Fruit fly (Drosophila melanogaster) whole organism, embryonic: Measurements from ENCODE around the gene yps.
A peak's percentile ranks its signal among the peaks of the same experiment; 100 is the strongest.

Experiments
- Atf3 ChIP-seq: fragments of 200-800 bp; sonication (Bioruptor generic); optimal IDR thresholded peaks from 3 replicates; lab custom pipeline; 2016; ENCODE audit warnings: missing biosample characterization, missing genetic modification characterization
- Bgb ChIP-seq: fragments of 200-800 bp; sonication (Bioruptor generic); IDR thresholded peaks from 2 replicates; pipeline ENCODE4 v1.3.6; 2022; ENCODE audit warnings: missing biosample characterization, missing genetic modification characterization; ENCODE audit not compliant: partially characterized antibody
- Blimp-1 ChIP-seq: fragments of 200-800 bp; sonication (Bioruptor generic); optimal IDR thresholded peaks from 3 replicates; lab custom pipeline; 2018; ENCODE audit warnings: missing biosample characterization, missing genetic modification characterization, mild to moderate bottlenecking, moderate library complexity, missing genetic modification reagents
- CG14014 ChIP-seq: fragments of 200-800 bp; sonication (Bioruptor generic); IDR thresholded peaks from 2 replicates; pipeline ENCODE4 v1.3.6; 2022; ENCODE audit warnings: missing biosample characterization, missing genetic modification characterization
- CG15514 ChIP-seq: fragments of 200-800 bp; sonication (Bioruptor generic); optimal IDR thresholded peaks from 3 replicates; lab custom pipeline; 2017; ENCODE audit warnings: missing biosample characterization, missing genetic modification characterization, mild to moderate bottlenecking, moderate library complexity, missing genetic modification reagents
- CG17361 ChIP-seq: fragments of 200-800 bp; sonication (Bioruptor generic); IDR thresholded peaks from 3 replicates; pipeline ENCODE4 v1.3.6; 2022; ENCODE audit warnings: missing biosample characterization, missing genetic modification characterization
- CG2129 ChIP-seq: fragments of 200-800 bp; sonication (Bioruptor generic); IDR thresholded peaks from 2 replicates; pipeline ENCODE4 v1.3.6; 2022; ENCODE audit warnings: missing biosample characterization, missing genetic modification characterization; ENCODE audit not compliant: partially characterized antibody
- CG2712 ChIP-seq: fragments of 200-800 bp; optimal IDR thresholded peaks from 3 replicates; lab custom pipeline; 2019; ENCODE audit warnings: missing biosample characterization, mild to moderate bottlenecking, missing genetic modification characterization, moderate library complexity
- CG32532 ChIP-seq: fragments of 200-800 bp; sonication (Bioruptor generic); IDR thresholded peaks from 2 replicates; pipeline ENCODE4 v1.3.6; 2022; ENCODE audit warnings: missing biosample characterization, missing genetic modification characterization
- CG4328 ChIP-seq: fragments of 200-800 bp; sonication (Bioruptor generic); optimal IDR thresholded peaks from 3 replicates; lab custom pipeline; 2017; ENCODE audit warnings: missing biosample characterization, missing genetic modification reagents, missing genetic modification characterization
- CG4360 ChIP-seq: fragments of 200-800 bp; sonication (Bioruptor generic); IDR thresholded peaks from 2 replicates; pipeline ENCODE4 v1.3.6; 2022; ENCODE audit warnings: missing biosample characterization, missing genetic modification characterization
- CG4617 ChIP-seq: fragments of 200-800 bp; sonication (Bioruptor generic); optimal IDR thresholded peaks from 3 replicates; lab custom pipeline; 2016; ENCODE audit warnings: missing biosample characterization, missing genetic modification characterization, borderline replicate concordance
- CG6654 ChIP-seq: fragments of 200-800 bp; sonication (Bioruptor generic); optimal IDR thresholded peaks from 2 replicates; lab custom pipeline; 2017; ENCODE audit warnings: missing biosample characterization, mild to moderate bottlenecking, missing genetic modification characterization
- CG6683 ChIP-seq: fragments of 200-800 bp; sonication (Bioruptor generic); optimal IDR thresholded peaks from 2 replicates; lab custom pipeline; 2017; ENCODE audit warnings: missing biosample characterization, mild to moderate bottlenecking, missing genetic modification characterization, missing genetic modification reagents
- CG6689 ChIP-seq: fragments of 200-800 bp; sonication (Bioruptor generic); IDR thresholded peaks from 2 replicates; pipeline ENCODE4 v1.3.6; 2022; ENCODE audit warnings: missing biosample characterization, missing genetic modification characterization
- CG7556 ChIP-seq: fragments of 200-800 bp; sonication (Bioruptor generic); optimal IDR thresholded peaks from 2 replicates; lab custom pipeline; 2017; ENCODE audit warnings: missing biosample characterization, mild to moderate bottlenecking, missing genetic modification characterization
- CG7786 ChIP-seq: fragments of 200-800 bp; sonication (Bioruptor generic); optimal IDR thresholded peaks from 2 replicates; lab custom pipeline; 2016; ENCODE audit warnings: missing biosample characterization, missing genetic modification characterization
- CG9215 ChIP-seq: fragments of 200-800 bp; sonication (Bioruptor generic); IDR thresholded peaks from 2 replicates; pipeline ENCODE4 v1.3.6; 2022; ENCODE audit warnings: missing biosample characterization, missing genetic modification characterization
- Camta ChIP-seq: fragments of 200-800 bp; sonication (Bioruptor generic); optimal IDR thresholded peaks from 2 replicates; lab custom pipeline; 2016; ENCODE audit warnings: missing biosample characterization, missing genetic modification characterization
- D19B ChIP-seq: fragments of 200-800 bp; sonication (Bioruptor generic); optimal IDR thresholded peaks from 2 replicates; lab custom pipeline; 2017; ENCODE audit warnings: missing biosample characterization, mild to moderate bottlenecking, missing genetic modification characterization
- Doc2 ChIP-seq: fragments of 200-800 bp; sonication (Bioruptor generic); IDR thresholded peaks from 2 replicates; pipeline ENCODE4 v1.3.6; 2022; ENCODE audit warnings: missing biosample characterization, missing genetic modification characterization
- Elba2 ChIP-seq: fragments of 200-800 bp; sonication (Bioruptor generic); optimal IDR thresholded peaks from 3 replicates; lab custom pipeline; 2016; ENCODE audit warnings: missing biosample characterization, missing genetic modification characterization
- H15 ChIP-seq: fragments of 200-800 bp; sonication (Bioruptor generic); IDR thresholded peaks from 3 replicates; pipeline ENCODE4 v1.3.6; 2022; ENCODE audit warnings: missing biosample characterization, missing genetic modification characterization
- HmgD ChIP-seq: fragments of 200-800 bp; sonication (Bioruptor generic); optimal IDR thresholded peaks from 3 replicates; lab custom pipeline; 2016; ENCODE audit warnings: missing biosample characterization, missing genetic modification characterization
- Hr51 ChIP-seq, 2 experiments: fragments of 200-800 bp; sonication (Bioruptor generic); optimal IDR thresholded peaks; 2 replicates in 1 of 2; 3 replicates in 1 of 2; lab custom pipeline; 2016 to 2018; ENCODE audit warnings: missing biosample characterization in 2 of 2, missing genetic modification characterization in 2 of 2, mild to moderate bottlenecking in 1 of 2, moderate library complexity in 1 of 2
- Oaz ChIP-seq: fragments of 200-800 bp; sonication (Bioruptor generic); IDR thresholded peaks from 2 replicates; pipeline ENCODE4 v1.3.6; 2022; ENCODE audit warnings: missing biosample characterization, missing genetic modification characterization
- Ptx1 ChIP-seq: fragments of 200-800 bp; sonication (Bioruptor generic); IDR thresholded peaks from 2 replicates; pipeline ENCODE4 v1.3.6; 2022; ENCODE audit warnings: missing biosample characterization, missing genetic modification characterization
- Rfx ChIP-seq: fragments of 200-800 bp; sonication (Bioruptor generic); IDR thresholded peaks from 2 replicates; pipeline ENCODE4 v1.3.6; 2022; ENCODE audit warnings: missing biosample characterization, missing genetic modification characterization
- Side ChIP-seq: fragments of 200-800 bp; sonication (Bioruptor generic); optimal IDR thresholded peaks from 2 replicates; lab custom pipeline; 2016; ENCODE audit warnings: missing biosample characterization, missing genetic modification characterization
- Spps ChIP-seq: fragments of 200-800 bp; sonication (Bioruptor generic); optimal IDR thresholded peaks from 2 replicates; lab custom pipeline; 2018; ENCODE audit warnings: missing biosample characterization, mild to moderate bottlenecking, missing genetic modification characterization
- Taf1 ChIP-seq: fragments of 200-800 bp; sonication (Bioruptor generic); IDR thresholded peaks from 2 replicates; pipeline ENCODE4 v1.3.6; 2022; ENCODE audit warnings: missing biosample characterization, missing genetic modification characterization
- Usf ChIP-seq: fragments of 200-800 bp; sonication (Bioruptor generic); optimal IDR thresholded peaks from 2 replicates; lab custom pipeline; 2017; ENCODE audit warnings: missing genotype, missing biosample characterization, missing genetic modification characterization
- amos ChIP-seq: fragments of 200-800 bp; sonication (Bioruptor generic); IDR thresholded peaks from 2 replicates; pipeline ENCODE4 v1.3.6; 2022; ENCODE audit warnings: missing biosample characterization, missing genetic modification characterization; ENCODE audit not compliant: partially characterized antibody
- chm ChIP-seq: fragments of 200-800 bp; sonication (Bioruptor generic); IDR thresholded peaks from 2 replicates; pipeline ENCODE4 v1.3.6; 2022; ENCODE audit warnings: missing biosample characterization, missing genetic modification characterization
- crp ChIP-seq, 2 experiments: fragments of 200-800 bp; sonication (Bioruptor generic); optimal IDR thresholded peaks; 2 replicates in 1 of 2; 3 replicates in 1 of 2; lab custom pipeline; 2017; ENCODE audit warnings: missing biosample characterization in 2 of 2, missing genetic modification characterization in 2 of 2, mild to moderate bottlenecking in 1 of 2, moderate library complexity in 1 of 2
- dm ChIP-seq: fragments of 200-800 bp; sonication (Bioruptor generic); optimal IDR thresholded peaks from 3 replicates; lab custom pipeline; 2016; ENCODE audit warnings: missing biosample characterization, missing genetic modification characterization
- esg ChIP-seq: fragments of 200-800 bp; sonication (Bioruptor generic); conservative IDR thresholded peaks from 2 replicates; pipeline ENCODE4 v1.3.6; 2022; ENCODE audit warnings: missing biosample characterization, missing genetic modification characterization
- gcm ChIP-seq: fragments of 200-800 bp; sonication (Bioruptor generic); optimal IDR thresholded peaks from 2 replicates; lab custom pipeline; 2019; ENCODE audit warnings: missing biosample characterization, mild to moderate bottlenecking, missing genetic modification characterization, moderate library complexity
- inv ChIP-seq: fragments of 200-800 bp; sonication (Bioruptor generic); IDR thresholded peaks from 2 replicates; pipeline ENCODE4 v1.3.6; 2022; ENCODE audit warnings: missing biosample characterization, missing genetic modification characterization; ENCODE audit not compliant: partially characterized antibody
- klu ChIP-seq: fragments of 200-800 bp; sonication (Bioruptor generic); IDR thresholded peaks from 2 replicates; pipeline ENCODE4 v1.3.6; 2022; ENCODE audit warnings: missing biosample characterization, missing genetic modification characterization
- maf-S ChIP-seq: fragments of 200-800 bp; sonication (Bioruptor generic); optimal IDR thresholded peaks from 2 replicates; lab custom pipeline; 2016; ENCODE audit warnings: missing biosample characterization, missing genetic modification characterization
- mirr ChIP-seq: fragments of 200-800 bp; sonication (Bioruptor generic); optimal IDR thresholded peaks from 3 replicates; lab custom pipeline; 2018; ENCODE audit warnings: missing biosample characterization, mild to moderate bottlenecking, missing genetic modification characterization
- p53 ChIP-seq: fragments of 200-800 bp; sonication (Bioruptor generic); optimal IDR thresholded peaks from 2 replicates; lab custom pipeline; 2016; ENCODE audit warnings: missing biosample characterization, missing genetic modification characterization
- pfk ChIP-seq: fragments of 200-800 bp; sonication (Bioruptor generic); optimal IDR thresholded peaks from 2 replicates; lab custom pipeline; 2018; ENCODE audit warnings: missing biosample characterization, mild to moderate bottlenecking, missing genetic modification characterization, moderate library complexity
- pros ChIP-seq: fragments of 200-800 bp; sonication (Bioruptor generic); optimal IDR thresholded peaks from 3 replicates; lab custom pipeline; 2019; ENCODE audit warnings: missing biosample characterization, mild to moderate bottlenecking, missing genetic modification characterization, moderate library complexity
- psq ChIP-seq: fragments of 200-800 bp; sonication (Bioruptor generic); optimal IDR thresholded peaks from 2 replicates; lab custom pipeline; 2017; ENCODE audit warnings: missing biosample characterization, missing genetic modification characterization
- salm ChIP-seq: fragments of 200-800 bp; sonication (Bioruptor generic); optimal IDR thresholded peaks from 2 replicates; lab custom pipeline; 2018; ENCODE audit warnings: missing biosample characterization, mild to moderate bottlenecking, missing genetic modification characterization
- sens ChIP-seq: fragments of 200-800 bp; sonication (Bioruptor generic); peaks from one replicate; lab custom pipeline; 2016; ENCODE audit warnings: missing biosample characterization, missing genetic modification characterization
- so ChIP-seq: fragments of 200-800 bp; sonication (Bioruptor generic); IDR thresholded peaks from 3 replicates; pipeline ENCODE4 v1.3.6; 2022; ENCODE audit warnings: missing biosample characterization, missing genetic modification characterization
- vvl ChIP-seq: fragments of 200-800 bp; sonication (Bioruptor generic); IDR thresholded peaks from 2 replicates; pipeline ENCODE4 v1.3.6; 2022; ENCODE audit warnings: missing biosample characterization, missing genetic modification characterization

yps gene

dm6 chr3L:12115966-12116735 lies 8.8 kb downstream of the yps start, which contains the start of gene vers (continued):
- TF ChIP-seq CG6683 (no peak), CG2129 (peak; percentile 89), Side (GFP tag; lab: Kevin White, UChicago) (peak; percentile 28), amos (peak; percentile 96), CG7556 (GFP tag; lab: Kevin White, UChicago) (no peak), Blimp-1 (GFP tag; lab: Kevin White, UChicago) (no peak), CG7786 (no peak), CG6654 (no peak), sens (GFP tag; lab: Kevin White, UChicago) (peak; percentile 78), D19B (no peak), CG15514 (peak; percentile 56), pfk (no peak), CG4617 (GFP tag; lab: Kevin White, UChicago) (peak; percentile 82), so (GFP tag; lab: Robert Waterston, UW) (no peak), CG6689 (GFP tag; lab: Robert Waterston, UW) (no peak), Taf1 (GFP tag; lab: Robert Waterston, UW) (no peak), CG17361 (GFP tag; lab: Robert Waterston, UW) (0 out of 3 replicates have a peak, but pooled peaks have one; percentile 34), chm (GFP tag; lab: Robert Waterston, UW) (no peak), salm (tag; lab: Kevin White, UChicago) (no peak), esg (no peak), H15 (GFP tag; lab: Robert Waterston, UW) (no peak), CG9215 (GFP tag; lab: Robert Waterston, UW) (no peak), Atf3 (no peak), maf-S (GFP tag; lab: Kevin White, UChicago) (no peak), Oaz (no peak), Usf (GFP tag; lab: Kevin White, UChicago) (no peak), pros (GFP tag; lab: Kevin White, UChicago) (no peak), psq (GFP tag; lab: Kevin White, UChicago) (no peak), gcm (no peak), CG32532 (GFP tag; lab: Robert Waterston, UW) (peak; percentile 19; the same call in 1 of the 2 replicates), CG4328 (GFP tag; lab: Kevin White, UChicago) (no peak), Ptx1 (GFP tag; lab: Robert Waterston, UW) (no peak), CG4360 (GFP tag; lab: Robert Waterston, UW) (no peak), Camta (GFP tag; lab: Kevin White, UChicago) (no peak), vvl (GFP tag; lab: Robert Waterston, UW) (peak; percentile 30), Rfx (peak; percentile 67; the same call in 1 of the 2 replicates), mirr (GFP tag; lab: Kevin White, UChicago) (no peak), inv (GFP tag; lab: Robert Waterston, UW) (peak; percentile 90), Elba2 (peak; percentile 75), klu (GFP tag; lab: Robert Waterston, UW) (no peak), Hr51 (GFP tag; optimal IDR thresholded peaks at IDR 0.05; lab: Kevin White, UChicago) (no peak), CG2712 (peak; percentile 51), Bgb (GFP tag; lab: Robert Waterston, UW) (peak; percentile 95), Doc2 (GFP tag; lab: Robert Waterston, UW) (no peak), Spps (no peak), CG14014 (GFP tag; lab: Robert Waterston, UW) (peak; percentile 64; the same call in 1 of the 2 replicates), crp (GFP tag; optimal IDR thresholded peaks at IDR 0.05; lab: Kevin White, UChicago) (no peak), HmgD (GFP tag; lab: Kevin White, UChicago) (peak; percentile 3), p53 (GFP tag; lab: Kevin White, UChicago) (no peak), dm (GFP tag; lab: Kevin White, UChicago) (peak; percentile 13)
